Worm (Caenorhabditis elegans): ENCODE data around the gene enri-2.

enri-2 gene

ce11 chrX:14557936-14558554 is 12.4 kb downstream of the enri-2 start, which contains the start of gene nhr-3:
Gene nhr-3 (plus strand): TSS chrX:14558504.
- TF ChIP-seq elt-2 (tag; optimal IDR thresholded peaks at IDR 0.05) (peak; percentile 79), pqm-1 (tag; optimal IDR thresholded peaks at IDR 0.05) (peak; percentile 79), elt-3 (tag; optimal IDR thresholded peaks at IDR 0.05) (peak in 2 of 3 experiments; percentile 27 to 53), fkh-2 (tag; optimal IDR thresholded peaks at IDR 0.05) (no peak), elt-1 (tag; optimal IDR thresholded peaks at IDR 0.05) (no peak), mdl-1 (tag; optimal IDR thresholded peaks at IDR 0.05) (peak; percentile 18), lsy-12 (tag; optimal IDR thresholded peaks at IDR 0.05) (no peak), unc-39 (tag; optimal IDR thresholded peaks at IDR 0.05) (no peak), unc-62 (GFP tag; optimal IDR thresholded peaks at IDR 0.05) (peak; percentile 39), nhr-23 (tag; optimal IDR thresholded peaks at IDR 0.05) (peak; percentile 48), nhr-25 (tag; optimal IDR thresholded peaks at IDR 0.05) (peak; percentile 58), ceh-28 (tag; optimal IDR thresholded peaks at IDR 0.05) (peak; percentile 51)

ce11 chrX:14559084-14559483 is 13.4 kb downstream of the enri-2 start:
- no peak for TF ChIP-seq ztf-11 (tag; optimal IDR thresholded peaks at IDR 0.05)
- no peak for TF ChIP-seq egl-27 (tag; optimal IDR thresholded peaks at IDR 0.05)
- TF ChIP-seq ZK546.5 (tag; optimal IDR thresholded peaks at IDR 0.05) = no peak
- TF ChIP-seq eor-1 (tag; optimal IDR thresholded peaks at IDR 0.05) = no peak
- no peak for TF ChIP-seq nhr-28 (tag; optimal IDR thresholded peaks at IDR 0.05)
- TF ChIP-seq fkh-10 (GFP tag; optimal IDR thresholded peaks at IDR 0.05) = no peak
- TF ChIP-seq fkh-2 (tag; optimal IDR thresholded peaks at IDR 0.05) = no peak
- TF ChIP-seq ceh-9 (tag; optimal IDR thresholded peaks at IDR 0.05) = no peak
- TF ChIP-seq zag-1 (tag; optimal IDR thresholded peaks at IDR 0.05) = no peak
- TF ChIP-seq aly-2 (tag; optimal IDR thresholded peaks at IDR 0.05) = no peak
- no peak for TF ChIP-seq hmg-11 (tag; optimal IDR thresholded peaks at IDR 0.05)
- TF ChIP-seq nhr-11 (tag; optimal IDR thresholded peaks at IDR 0.05) = no peak
- no peak for TF ChIP-seq nhr-67 (tag; optimal IDR thresholded peaks at IDR 0.05)
- no peak for TF ChIP-seq snpc-4 (tag; optimal IDR thresholded peaks at IDR 0.05)
- no peak for TF ChIP-seq nhr-43 (tag; optimal IDR thresholded peaks at IDR 0.05; ENCODE audit: poor library complexity, severe bottlenecking)
- no peak for TF ChIP-seq nhr-23 (tag; optimal IDR thresholded peaks at IDR 0.05)
- no peak for TF ChIP-seq nhr-77 (tag; optimal IDR thresholded peaks at IDR 0.05)

- TF ChIP-seq nhr-25 (tag; optimal IDR thresholded peaks at IDR 0.05) = no peak
- TF ChIP-seq daf-12 (tag; optimal IDR thresholded peaks at IDR 0.05) = no peak
- no peak for TF ChIP-seq skn-1 (tag; optimal IDR thresholded peaks at IDR 0.05)
- TF ChIP-seq R02D3.7 (tag; optimal IDR thresholded peaks at IDR 0.05) = no peak
- TF ChIP-seq pqm-1 (tag; optimal IDR thresholded peaks at IDR 0.05) = no peak
- TF ChIP-seq pha-4 (tag; optimal IDR thresholded peaks at IDR 0.05) = peak; percentile 84
- no peak for TF ChIP-seq sea-2 (GFP tag; optimal IDR thresholded peaks at IDR 0.05)
- no peak for TF ChIP-seq ztf-11 (tag; optimal IDR thresholded peaks at IDR 0.05)
- peak; percentile 27 for TF ChIP-seq lin-39 (tag; optimal IDR thresholded peaks at IDR 0.05)
- TF ChIP-seq elt-1 (tag; optimal IDR thresholded peaks at IDR 0.05) = no peak
- no peak for TF ChIP-seq aly-2 (tag; optimal IDR thresholded peaks at IDR 0.05)
- no peak for TF ChIP-seq zag-1 (tag; optimal IDR thresholded peaks at IDR 0.05)
Measured at ce11 chrX:14559519-14560296, 14.1 kb downstream of the enri-2 start.

ce11 chrX:14560297-14560680 is 14.6 kb downstream of the enri-2 start:
- TF ChIP-seq nhr-28 (tag; optimal IDR thresholded peaks at IDR 0.05) = no peak
- TF ChIP-seq egl-27 (tag; optimal IDR thresholded peaks at IDR 0.05) = peak; percentile 59
- peak; percentile 10 for TF ChIP-seq lsy-12 (tag; optimal IDR thresholded peaks at IDR 0.05)
- TF ChIP-seq nhr-23 (tag; optimal IDR thresholded peaks at IDR 0.05) = peak; percentile 94
- TF ChIP-seq jun-1 (tag; optimal IDR thresholded peaks at IDR 0.05) = peak; percentile 97
- TF ChIP-seq zag-1 (tag; optimal IDR thresholded peaks at IDR 0.05) = peak; percentile 59
- peak; percentile 99 for TF ChIP-seq pha-4 (tag; optimal IDR thresholded peaks at IDR 0.05)
- no peak for TF ChIP-seq ZK546.5 (tag; optimal IDR thresholded peaks at IDR 0.05)
- TF ChIP-seq aly-2 (tag; optimal IDR thresholded peaks at IDR 0.05) = no peak
- TF ChIP-seq daf-12 (tag; optimal IDR thresholded peaks at IDR 0.05) = no peak
- peak; percentile 89 for TF ChIP-seq mdl-1 (tag; optimal IDR thresholded peaks at IDR 0.05)
- no peak for TF ChIP-seq ama-1 (optimal IDR thresholded peaks at IDR 0.05)
- peak; percentile 92 for TF ChIP-seq lin-39 (tag; optimal IDR thresholded peaks at IDR 0.05)
- no peak for TF ChIP-seq ztf-4 (tag; optimal IDR thresholded peaks at IDR 0.05)
- TF ChIP-seq nhr-11 (tag; optimal IDR thresholded peaks at IDR 0.05) = no peak
- TF ChIP-seq unc-62 (GFP tag; optimal IDR thresholded peaks at IDR 0.05) = peak; percentile 97
- TF ChIP-seq ztf-11 (tag; optimal IDR thresholded peaks at IDR 0.05) = no peak
- no peak for TF ChIP-seq nhr-67 (tag; optimal IDR thresholded peaks at IDR 0.05)
- TF ChIP-seq nfya-1 (tag; optimal IDR thresholded peaks at IDR 0.05; ENCODE audit: insufficient read depth) = peak; percentile 84
- TF ChIP-seq elt-3 (tag; optimal IDR thresholded peaks at IDR 0.05) = peak in 2 of 3 experiments; percentile 6 to 53
- TF ChIP-seq egl-5 (tag; optimal IDR thresholded peaks at IDR 0.05) = peak; percentile 70
- TF ChIP-seq nhr-43 (tag; optimal IDR thresholded peaks at IDR 0.05; ENCODE audit: poor library complexity, severe bottlenecking) = peak; percentile 95
- TF ChIP-seq fkh-2 (tag; optimal IDR thresholded peaks at IDR 0.05) = no peak
- TF ChIP-seq R02D3.7 (tag; optimal IDR thresholded peaks at IDR 0.05) = peak; percentile 43
- TF ChIP-seq ceh-82 (tag; optimal IDR thresholded peaks at IDR 0.05) = peak; percentile 36
- TF ChIP-seq eor-1 (tag; optimal IDR thresholded peaks at IDR 0.05) = no peak
- TF ChIP-seq hmg-11 (tag; optimal IDR thresholded peaks at IDR 0.05) = peak; percentile 35
- peak; percentile 66 for TF ChIP-seq nhr-76 (tag; optimal IDR thresholded peaks at IDR 0.05)
- TF ChIP-seq ceh-16 (tag; optimal IDR thresholded peaks at IDR 0.05) = no peak
- TF ChIP-seq sea-2 (GFP tag; optimal IDR thresholded peaks at IDR 0.05) = peak; percentile 12
- no peak for TF ChIP-seq nhr-12 (tag; optimal IDR thresholded peaks at IDR 0.05)

Data from whole organism, L3 larva.